Worm (Caenorhabditis elegans) whole organism, mixed stage, embryonic: Measurements from ENCODE around the gene Y49F6A.5.
A peak's percentile ranks its signal among the peaks of the same experiment; 100 is the strongest.

Experiments used
- M03D4.4 ChIP-seq: sonication (generic microtip); optimal IDR thresholded peaks from 2 replicates; lab custom pipeline; 2017; ENCODE audit warnings: mild to moderate bottlenecking, missing genetic modification characterization, missing compliant biosample characterization
- bed-3 ChIP-seq: fragments of 200-800 bp; sonication (Bioruptor generic); optimal IDR thresholded peaks from 3 replicates; lab custom pipeline; 2018; ENCODE audit warnings: mild to moderate bottlenecking, missing genetic modification characterization, moderate library complexity, missing compliant biosample characterization
- blmp-1 ChIP-seq: fragments of 150-350 bp; optimal IDR thresholded peaks from 2 replicates; lab custom pipeline; 2014; ENCODE audit warnings: missing biosample characterization, missing genetic modification characterization
- ceh-39 ChIP-seq: fragments of 150-350 bp; optimal IDR thresholded peaks from 2 replicates; lab custom pipeline; 2014; ENCODE audit warnings: missing biosample characterization, missing genetic modification characterization
- ceh-43 ChIP-seq: fragments of 200-800 bp; sonication (Bioruptor generic); optimal IDR thresholded peaks from 2 replicates; lab custom pipeline; 2018; ENCODE audit warnings: mild to moderate bottlenecking, missing genetic modification characterization, moderate library complexity, missing compliant biosample characterization
- ceh-83 ChIP-seq: fragments of 200-800 bp; sonication (Bioruptor generic); optimal IDR thresholded peaks from 2 replicates; lab custom pipeline; 2018; ENCODE audit warnings: mild to moderate bottlenecking, missing genetic modification characterization, missing compliant biosample characterization
- ces-1 ChIP-seq: fragments of 150-350 bp; optimal IDR thresholded peaks from 2 replicates; lab custom pipeline; 2014; ENCODE audit warnings: missing biosample characterization, missing genetic modification reagents, missing genetic modification characterization
- cnd-1 ChIP-seq: fragments of 200-800 bp; sonication (Bioruptor generic); optimal IDR thresholded peaks from 2 replicates; lab custom pipeline; 2018; ENCODE audit warnings: mild to moderate bottlenecking, missing genetic modification characterization, missing compliant biosample characterization
- drap-1 ChIP-seq: fragments of 200-800 bp; sonication (Bioruptor generic); optimal IDR thresholded peaks from 3 replicates; lab custom pipeline; 2018; ENCODE audit warnings: mild to moderate bottlenecking, missing genetic modification characterization, missing compliant biosample characterization
- elt-1 ChIP-seq: sonication (generic microtip); optimal IDR thresholded peaks from 2 replicates; lab custom pipeline; 2017; ENCODE audit warnings: missing genetic modification characterization, mild to moderate bottlenecking, missing compliant biosample characterization, antibody characterized with exemption, moderate library complexity, borderline replicate concordance; ENCODE audit not compliant: insufficient read depth
- elt-3 ChIP-seq: fragments of 150-350 bp; optimal IDR thresholded peaks from 2 replicates; lab custom pipeline; 2014; ENCODE audit warnings: missing biosample characterization, missing genetic modification characterization
- flh-1 ChIP-seq: fragments of 200-800 bp; sonication (Bioruptor generic); optimal IDR thresholded peaks from 2 replicates; lab custom pipeline; 2018; ENCODE audit warnings: mild to moderate bottlenecking, missing genetic modification characterization, moderate library complexity, missing compliant biosample characterization
- ham-2 ChIP-seq: fragments of 200-800 bp; sonication (Bioruptor generic); optimal IDR thresholded peaks from 2 replicates; lab custom pipeline; 2018; ENCODE audit warnings: mild to moderate bottlenecking, missing genetic modification characterization, missing compliant biosample characterization
- hlh-1 ChIP-seq: fragments of 150-350 bp; optimal IDR thresholded peaks from 2 replicates; lab custom pipeline; 2014; ENCODE audit warnings: missing biosample characterization, missing genetic modification reagents, missing genetic modification characterization
- lin-13 ChIP-seq: fragments of 150-350 bp; optimal IDR thresholded peaks from 2 replicates; lab custom pipeline; 2014; ENCODE audit warnings: missing biosample characterization, missing genetic modification characterization
- lin-32 ChIP-seq: fragments of 200-800 bp; sonication (Bioruptor generic); optimal IDR thresholded peaks from 2 replicates; lab custom pipeline; 2018; ENCODE audit warnings: mild to moderate bottlenecking, missing genetic modification characterization, missing compliant biosample characterization
- lsy-2 ChIP-seq: fragments of 150-350 bp; optimal IDR thresholded peaks from 2 replicates; lab custom pipeline; 2014; ENCODE audit warnings: missing biosample characterization, missing genetic modification characterization
- mab-5 ChIP-seq: fragments of 150-350 bp; optimal IDR thresholded peaks from 2 replicates; lab custom pipeline; 2014; ENCODE audit warnings: missing biosample characterization, missing genetic modification characterization
- mep-1 ChIP-seq: fragments of 150-350 bp; optimal IDR thresholded peaks from 2 replicates; lab custom pipeline; 2017; ENCODE audit warnings: missing biosample characterization, missing genetic modification reagents, missing genetic modification characterization, inconsistent platforms
- mls-2 ChIP-seq: sonication (generic microtip); optimal IDR thresholded peaks from 2 replicates; lab custom pipeline; 2016; ENCODE audit warnings: mild to moderate bottlenecking, missing genetic modification characterization, moderate library complexity, missing compliant biosample characterization
- nhr-12 ChIP-seq: fragments of 150-350 bp; optimal IDR thresholded peaks from 2 replicates; lab custom pipeline; 2014; ENCODE audit warnings: missing biosample characterization, missing genetic modification characterization
- nhr-2 ChIP-seq: fragments of 150-350 bp; optimal IDR thresholded peaks from 2 replicates; lab custom pipeline; 2014; ENCODE audit warnings: missing biosample characterization, missing genetic modification characterization
- nhr-28 ChIP-seq: fragments of 150-350 bp; optimal IDR thresholded peaks from 2 replicates; lab custom pipeline; 2014; ENCODE audit warnings: missing biosample characterization, missing genetic modification characterization
- nhr-76 ChIP-seq: sonication (generic microtip); optimal IDR thresholded peaks from 2 replicates; lab custom pipeline; 2017; ENCODE audit warnings: missing biosample characterization, missing genetic modification characterization
- pha-4 ChIP-seq: fragments of 150-350 bp; optimal IDR thresholded peaks from 2 replicates; lab custom pipeline; 2018; ENCODE audit warnings: missing biosample characterization, missing genetic modification reagents, missing genetic modification characterization
- sem-2 ChIP-seq: fragments of 200-800 bp; sonication (Bioruptor generic); optimal IDR thresholded peaks from 2 replicates; lab custom pipeline; 2018; ENCODE audit warnings: mild to moderate bottlenecking, missing genetic modification characterization, missing compliant biosample characterization
- snpc-4 ChIP-seq: fragments of 150-350 bp; optimal IDR thresholded peaks from 2 replicates; lab custom pipeline; 2014; ENCODE audit warnings: missing biosample characterization, missing genetic modification characterization
- sptf-1 ChIP-seq: sonication (generic microtip); optimal IDR thresholded peaks from 2 replicates; lab custom pipeline; 2017; ENCODE audit warnings: mild to moderate bottlenecking, missing genetic modification characterization, moderate library complexity, missing compliant biosample characterization
- tbx-8 ChIP-seq: fragments of 200-800 bp; sonication (Bioruptor generic); optimal IDR thresholded peaks from 2 replicates; lab custom pipeline; 2018; ENCODE audit warnings: mild to moderate bottlenecking, missing genetic modification characterization, moderate library complexity, missing compliant biosample characterization
- unc-120 ChIP-seq: sonication (generic microtip); optimal IDR thresholded peaks from 2 replicates; lab custom pipeline; 2017; ENCODE audit warnings: missing genetic modification characterization, missing compliant biosample characterization; ENCODE audit not compliant: poor library complexity, severe bottlenecking
- unc-39 ChIP-seq: fragments of 150-350 bp; optimal IDR thresholded peaks from 2 replicates; lab custom pipeline; 2014; ENCODE audit warnings: missing biosample characterization, missing genetic modification characterization
- unc-62 ChIP-seq: fragments of 150-350 bp; optimal IDR thresholded peaks from 2 replicates; lab custom pipeline; 2014; ENCODE audit warnings: missing biosample characterization, missing genetic modification reagents, missing genetic modification characterization
- zip-8 ChIP-seq: fragments of 150-350 bp; optimal IDR thresholded peaks from 2 replicates; lab custom pipeline; 2014; ENCODE audit warnings: missing biosample characterization, missing genetic modification characterization
- ztf-11 ChIP-seq: fragments of 150-350 bp; optimal IDR thresholded peaks from 2 replicates; lab custom pipeline; 2014; ENCODE audit warnings: missing biosample characterization, missing genetic modification characterization

The Y49F6A.5 gene

DNA sequence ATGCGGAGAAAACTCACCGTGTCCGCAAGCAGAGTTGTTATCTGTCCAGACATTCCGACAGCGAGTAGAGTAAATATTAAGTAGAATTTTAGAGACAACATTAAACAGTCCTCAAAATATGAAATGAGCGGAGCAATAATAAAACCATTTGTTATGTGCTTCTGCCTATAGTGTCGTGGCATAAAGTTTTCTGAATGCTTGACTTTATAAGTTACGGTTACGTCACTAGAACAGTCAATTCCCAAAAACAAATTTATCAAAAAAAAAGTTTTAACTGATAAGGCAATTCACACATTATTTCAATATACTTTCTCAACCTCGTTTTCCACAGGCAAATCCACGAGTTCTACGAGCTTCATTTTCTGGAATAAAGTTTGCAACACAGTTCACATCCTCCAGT is 40.5 kb downstream of the Y49F6A.5 start, which contains the start of gene clec-127:
clec-127 (minus strand) TSS at position 101 of the 400 bp plus-strand sequence.
- no peak for TF ChIP-seq elt-3 (tag; lab: Kevin White, UChicago)
- TF ChIP-seq lin-13: no peak
- no peak for TF ChIP-seq hlh-1 (tag; lab: Kevin White, UChicago)
- no peak for TF ChIP-seq drap-1 (GFP tag; lab: Kevin White, UChicago)
- TF ChIP-seq nhr-2: no peak
- TF ChIP-seq unc-62 (GFP tag; lab: Kevin White, UChicago): no peak
- no peak for TF ChIP-seq ceh-83 (GFP tag; lab: Kevin White, UChicago)
- no peak for TF ChIP-seq pha-4
- no peak for TF ChIP-seq flh-1 (GFP tag; lab: Kevin White, UChicago)
- no peak for TF ChIP-seq unc-120 (tag; lab: Kevin White, UChicago)
- no peak for TF ChIP-seq ces-1 (GFP tag; lab: Kevin White, UChicago)
- no peak for TF ChIP-seq nhr-28 (tag; lab: Kevin White, UChicago)
- TF ChIP-seq lin-32 (GFP tag; lab: Kevin White, UChicago): no peak
- TF ChIP-seq tbx-8: no peak
- no peak for TF ChIP-seq nhr-12 (tag; lab: Kevin White, UChicago)
- no peak for TF ChIP-seq ceh-39 (tag; lab: Kevin White, UChicago)
- no peak for TF ChIP-seq blmp-1 (tag; lab: Kevin White, UChicago)
- TF ChIP-seq zip-8 (tag; lab: Kevin White, UChicago): no peak
- TF ChIP-seq, all 35 proteins: peak for 0

DNA sequence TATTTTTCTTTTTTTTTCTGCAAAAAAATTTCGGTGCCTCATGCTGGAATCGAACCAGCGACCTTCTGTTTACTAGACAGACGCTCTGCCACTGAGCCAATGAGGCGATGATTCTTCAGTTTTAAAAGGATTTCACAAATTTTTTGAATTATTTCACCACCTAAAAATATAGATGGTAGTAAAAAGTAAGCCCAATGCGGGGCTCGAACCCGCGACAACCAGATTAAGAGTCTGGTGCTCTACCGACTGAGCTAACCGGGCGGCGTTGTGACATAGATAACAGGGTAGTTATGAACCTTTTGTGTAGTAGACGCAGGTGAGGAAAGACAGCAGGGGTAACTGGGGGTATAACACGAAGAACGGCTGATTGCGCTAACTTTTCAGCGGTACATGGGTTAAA is 42.1 kb downstream of the Y49F6A.5 start:
- TF ChIP-seq lin-13 (peak; percentile 8), ham-2 (GFP tag; lab: Kevin White, UChicago) (peak; percentile 41), ceh-43 (GFP tag; lab: Kevin White, UChicago) (peak; percentile 39), sem-2 (GFP tag; lab: Kevin White, UChicago) (peak; percentile 59), ceh-83 (GFP tag; lab: Kevin White, UChicago) (peak; percentile 85), unc-120 (tag; lab: Kevin White, UChicago) (peak; percentile 60), sptf-1 (tag; lab: Kevin White, UChicago) (peak; percentile 58), tbx-8 (peak; percentile 18), cnd-1 (tag; lab: Kevin White, UChicago) (peak; percentile 72), M03D4.4 (peak; percentile 68), drap-1 (GFP tag; lab: Kevin White, UChicago) (peak; percentile 52), bed-3 (peak; percentile 56), mls-2 (peak; percentile 4)

- TF ChIP-seq pha-4: no peak
- TF ChIP-seq tbx-8: no peak
- no peak for TF ChIP-seq ceh-43 (GFP tag; lab: Kevin White, UChicago)
These were observed 42.6 kb downstream of the Y49F6A.5 start for ce11 chrII:3567066-3567465.

DNA sequence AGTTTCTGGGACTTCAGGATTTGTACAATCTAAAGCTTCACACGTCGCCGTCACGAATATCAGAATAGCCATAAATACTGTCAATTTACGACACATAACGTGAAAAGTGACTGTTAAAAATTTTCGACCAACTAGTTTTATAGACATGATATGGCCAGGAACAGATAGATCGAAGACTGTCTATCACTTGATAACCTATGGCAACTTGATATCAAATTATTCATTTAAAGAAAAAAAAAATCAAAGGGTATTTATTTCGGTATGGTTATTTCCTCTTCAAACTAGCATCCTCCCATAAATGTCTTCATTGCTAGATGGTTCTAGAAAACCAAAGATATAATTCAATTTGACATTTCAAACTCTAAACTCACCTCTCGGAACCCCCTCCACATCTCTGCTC is 47.2 kb downstream of the Y49F6A.5 start, which contains the start of gene W10G11.3:
W10G11.3 (minus strand) TSS at position 101 of the 400 bp plus-strand sequence.
- TF ChIP-seq ces-1 (GFP tag; lab: Kevin White, UChicago): no peak
- TF ChIP-seq mls-2: no peak
- TF ChIP-seq ceh-43 (GFP tag; lab: Kevin White, UChicago): no peak
- TF ChIP-seq unc-39 (tag; lab: Kevin White, UChicago): no peak
- no peak for TF ChIP-seq nhr-28 (tag; lab: Kevin White, UChicago)
- no peak for TF ChIP-seq unc-120 (tag; lab: Kevin White, UChicago)
- TF ChIP-seq blmp-1 (tag; lab: Kevin White, UChicago): no peak
- TF ChIP-seq elt-1 (tag; lab: Kevin White, UChicago): no peak
- TF ChIP-seq lin-13: no peak
- TF ChIP-seq mep-1 (tag; lab: Kevin White, UChicago): no peak
- TF ChIP-seq unc-62 (GFP tag; lab: Kevin White, UChicago): no peak
- TF ChIP-seq drap-1 (GFP tag; lab: Kevin White, UChicago): no peak
- no peak for TF ChIP-seq nhr-12 (tag; lab: Kevin White, UChicago)
- no peak for TF ChIP-seq ztf-11 (tag; lab: Kevin White, UChicago)

DNA sequence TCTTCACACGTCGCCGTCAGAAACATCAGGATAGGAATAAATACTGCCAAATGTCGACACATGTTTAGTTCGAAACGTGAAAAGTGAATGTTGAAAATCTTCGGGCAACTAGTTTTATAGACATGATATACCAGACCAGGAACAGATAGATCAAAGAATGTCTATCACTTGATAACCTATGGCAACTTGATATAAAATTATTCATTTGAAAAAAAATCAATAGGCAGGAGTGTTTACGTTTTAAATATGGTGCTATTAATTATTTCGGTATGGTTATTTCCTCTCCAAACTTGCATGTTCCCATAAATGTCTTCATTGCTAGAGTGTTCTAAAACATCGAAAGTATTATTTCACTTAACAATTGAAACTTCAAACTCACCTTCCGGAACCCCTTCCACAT is 48.1 kb downstream of the Y49F6A.5 start, which contains the start of gene W10G11.2:
W10G11.2 (minus strand) TSS at position 101 of the 400 bp plus-strand sequence.
- TF ChIP-seq nhr-76 (tag; lab: Kevin White, UChicago): no peak
- no peak for TF ChIP-seq mab-5 (tag; lab: Kevin White, UChicago)
- no peak for TF ChIP-seq lin-13
- no peak for TF ChIP-seq nhr-28 (tag; lab: Kevin White, UChicago)
- TF ChIP-seq ceh-43 (GFP tag; lab: Kevin White, UChicago): no peak
- no peak for TF ChIP-seq ztf-11 (tag; lab: Kevin White, UChicago)
- TF ChIP-seq mls-2: no peak
- TF ChIP-seq flh-1 (GFP tag; lab: Kevin White, UChicago): no peak
- TF ChIP-seq blmp-1 (tag; lab: Kevin White, UChicago): no peak
- TF ChIP-seq lsy-2 (tag; lab: Kevin White, UChicago): no peak
- no peak for TF ChIP-seq unc-120 (tag; lab: Kevin White, UChicago)
- no peak for TF ChIP-seq unc-62 (GFP tag; lab: Kevin White, UChicago)
- no peak for TF ChIP-seq nhr-2
- no peak for TF ChIP-seq sem-2 (GFP tag; lab: Kevin White, UChicago)
- TF ChIP-seq M03D4.4: no peak
- no peak for TF ChIP-seq pha-4
- TF ChIP-seq sptf-1 (tag; lab: Kevin White, UChicago): no peak
- no peak for TF ChIP-seq snpc-4 (tag; lab: Kevin White, UChicago)
